Worm (Caenorhabditis elegans): ENCODE data around the gene ZK856.7.

ce11 chrV:10198386-10198785, 3.5 kb upstream of the ZK856.7 start, which contains the start of gene ZK856.6:
- no peak for TF ChIP-seq flt-1 (GFP tag; IDR thresholded peaks at IDR 0.05)
- no peak for TF ChIP-seq ztf-23 (GFP tag; IDR thresholded peaks at IDR 0.05)
- no peak for TF ChIP-seq med-1 (GFP tag; optimal IDR thresholded peaks at IDR 0.05; ENCODE audit: insufficient read depth)
- no peak for TF ChIP-seq klf-2 (GFP tag; conservative IDR thresholded peaks at IDR 0.05)
- TF ChIP-seq tab-1 (GFP tag; IDR thresholded peaks at IDR 0.05) = no peak
- TF ChIP-seq cog-1 (tag; optimal IDR thresholded peaks at IDR 0.05) = no peak
- TF ChIP-seq ztf-29 (GFP tag; IDR thresholded peaks at IDR 0.05) = no peak
